Worm (Caenorhabditis elegans): ENCODE measurements around the gene glb-20.

glb-20 gene

ce11 chrX:13591953-13592352 is 36.0 kb upstream of the glb-20 start:
- TF ChIP-seq pros-1 (tag; optimal IDR thresholded peaks at IDR 0.05): no peak
- no peak for TF ChIP-seq elt-2 (tag; optimal IDR thresholded peaks at IDR 0.05)
- TF ChIP-seq sox-2 (GFP tag; IDR thresholded peaks at IDR 0.05): no peak
- no peak for TF ChIP-seq unc-55 (GFP tag; optimal IDR thresholded peaks at IDR 0.05)
- no peak for TF ChIP-seq che-1 (tag; optimal IDR thresholded peaks at IDR 0.05)
- TF ChIP-seq eyg-1 (tag; optimal IDR thresholded peaks at IDR 0.05): no peak
- no peak for TF ChIP-seq sox-4 (tag; optimal IDR thresholded peaks at IDR 0.05)
- TF ChIP-seq F13H6.1 (tag; optimal IDR thresholded peaks at IDR 0.05): no peak
- TF ChIP-seq ceh-18 (tag; optimal IDR thresholded peaks at IDR 0.05): no peak
- no peak for TF ChIP-seq fax-1 (tag; optimal IDR thresholded peaks at IDR 0.05)
- TF ChIP-seq unc-3 (GFP tag; conservative IDR thresholded peaks at IDR 0.05): no peak
- TF ChIP-seq unc-3 (tag; optimal IDR thresholded peaks at IDR 0.05): no peak

ce11 chrX:13591175-13591574 is 35.2 kb upstream of the glb-20 start, which contains the start of gene col-44:
Gene col-44, plus strand, starts transcription at chrX:13591475.
- TF ChIP-seq ceh-2 (tag; optimal IDR thresholded peaks at IDR 0.05): no peak
- no peak for TF ChIP-seq ahr-1 (tag; optimal IDR thresholded peaks at IDR 0.05)
- TF ChIP-seq ref-2 (tag; optimal IDR thresholded peaks at IDR 0.05): no peak
- no peak for TF ChIP-seq unc-42 (tag; optimal IDR thresholded peaks at IDR 0.05)
- no peak for TF ChIP-seq ceh-9 (tag; optimal IDR thresholded peaks at IDR 0.05)
- no peak for TF ChIP-seq mec-3 (tag; optimal IDR thresholded peaks at IDR 0.05; ENCODE audit: borderline replicate concordance)
- no peak for TF ChIP-seq fkh-6 (tag; optimal IDR thresholded peaks at IDR 0.05)
- no peak for TF ChIP-seq unc-55 (GFP tag; optimal IDR thresholded peaks at IDR 0.05)
- no peak for TF ChIP-seq ceh-30 (tag; optimal IDR thresholded peaks at IDR 0.05)
- TF ChIP-seq nfya-1 (tag; optimal IDR thresholded peaks at IDR 0.05): no peak
- TF ChIP-seq sox-2 (GFP tag; IDR thresholded peaks at IDR 0.05): no peak
- no peak for TF ChIP-seq tbx-2 (tag; optimal IDR thresholded peaks at IDR 0.05)
- no peak for TF ChIP-seq lim-6 (tag; optimal IDR thresholded peaks at IDR 0.05)
- no peak for TF ChIP-seq ceh-14 (tag; optimal IDR thresholded peaks at IDR 0.05)
- no peak for TF ChIP-seq syd-9 (tag; optimal IDR thresholded peaks at IDR 0.05)
- no peak for TF ChIP-seq hlh-13 (GFP tag; optimal IDR thresholded peaks at IDR 0.05)
- no peak for TF ChIP-seq ceh-18 (tag; optimal IDR thresholded peaks at IDR 0.05)
- no peak for TF ChIP-seq eyg-1 (tag; optimal IDR thresholded peaks at IDR 0.05)

ce11 chrX:13590688-13591087 is 34.7 kb upstream of the glb-20 start:
- TF ChIP-seq pag-3 (tag; optimal IDR thresholded peaks at IDR 0.05; ENCODE audit: borderline replicate concordance): peak; percentile 36
- TF ChIP-seq C08G9.2 (tag; optimal IDR thresholded peaks at IDR 0.05): peak; percentile 41
- TF ChIP-seq C38D4.7 (GFP tag; optimal IDR thresholded peaks at IDR 0.05): no peak

ce11 chrX:13589735-13590134 is 33.8 kb upstream of the glb-20 start, which contains the start of gene col-9:
Gene col-9, plus strand, starts transcription at chrX:13590035.
- no peak for TF ChIP-seq syd-9 (tag; optimal IDR thresholded peaks at IDR 0.05)
- TF ChIP-seq pha-2 (tag; optimal IDR thresholded peaks at IDR 0.05): no peak
- no peak for TF ChIP-seq fkh-10 (GFP tag; optimal IDR thresholded peaks at IDR 0.05)
- TF ChIP-seq fax-1 (tag; optimal IDR thresholded peaks at IDR 0.05): no peak

- TF ChIP-seq C08G9.2 (tag; optimal IDR thresholded peaks at IDR 0.05) (peak; percentile 72), ref-2 (tag; optimal IDR thresholded peaks at IDR 0.05) (peak; percentile 34), ceh-24 (tag; optimal IDR thresholded peaks at IDR 0.05) (no peak), nhr-232 (tag; optimal IDR thresholded peaks at IDR 0.05) (no peak), ceh-34 (tag; optimal IDR thresholded peaks at IDR 0.05) (peak; percentile 97), ets-4 (tag; optimal IDR thresholded peaks at IDR 0.05) (peak; percentile 32), hlh-6 (tag; optimal IDR thresholded peaks at IDR 0.05) (no peak), eyg-1 (tag; optimal IDR thresholded peaks at IDR 0.05) (no peak), pros-1 (tag; optimal IDR thresholded peaks at IDR 0.05) (peak; percentile 7), ceh-9 (tag; optimal IDR thresholded peaks at IDR 0.05) (no peak), ceh-2 (tag; optimal IDR thresholded peaks at IDR 0.05) (peak; percentile 28), Y22D7AL.16 (tag; optimal IDR thresholded peaks at IDR 0.05) (no peak), ceh-30 (tag; optimal IDR thresholded peaks at IDR 0.05) (no peak), tbx-2 (tag; optimal IDR thresholded peaks at IDR 0.05) (peak; percentile 53), sdc-2 (tag; optimal IDR thresholded peaks at IDR 0.05) (peak; percentile 52), hlh-8 (tag; optimal IDR thresholded peaks at IDR 0.05) (no peak), ceh-31 (tag; optimal IDR thresholded peaks at IDR 0.05) (peak; percentile 64), sox-4 (tag; optimal IDR thresholded peaks at IDR 0.05) (no peak)
These were observed 28.9 kb upstream of the glb-20 start, which contains the start of gene unc-84 for ce11 chrX:13584725-13585371. Gene unc-84, plus strand, starts transcription at chrX:13584775.
